Worm (Caenorhabditis elegans) whole organism, late embryonic: ENCODE measurements around the gene glr-6.

Source experiments
- C08G9.2 ChIP-seq: sonication (generic microtip); optimal IDR thresholded peaks from 2 replicates; lab custom pipeline; 2016; ENCODE audit warnings: mild to moderate bottlenecking, missing genetic modification characterization, moderate library complexity, missing compliant biosample characterization
- ama-1 ChIP-seq: fragments of 150-350 bp; optimal IDR thresholded peaks from 2 replicates; lab custom pipeline; 2014
- ceh-31 ChIP-seq: sonication (generic microtip); optimal IDR thresholded peaks from 2 replicates; lab custom pipeline; 2016; ENCODE audit warnings: missing genetic modification characterization, missing compliant biosample characterization
- che-1 ChIP-seq: sonication (generic microtip); optimal IDR thresholded peaks from 2 replicates; lab custom pipeline; 2016; ENCODE audit warnings: mild to moderate bottlenecking, missing genetic modification characterization, missing compliant biosample characterization
- eyg-1 ChIP-seq: sonication (generic microtip); optimal IDR thresholded peaks from 2 replicates; lab custom pipeline; 2016; ENCODE audit warnings: missing genotype, missing genetic modification characterization, missing compliant biosample characterization
- hlh-6 ChIP-seq: sonication (generic microtip); optimal IDR thresholded peaks from 2 replicates; lab custom pipeline; 2016; ENCODE audit warnings: missing genotype, missing genetic modification characterization, missing compliant biosample characterization
- nhr-11 ChIP-seq: fragments of 150-350 bp; optimal IDR thresholded peaks from 2 replicates; lab custom pipeline; 2014; ENCODE audit warnings: missing biosample characterization, missing genetic modification characterization
- pax-1 ChIP-seq: fragments of 150-350 bp; optimal IDR thresholded peaks from 2 replicates; lab custom pipeline; 2014; ENCODE audit warnings: missing biosample characterization, missing genetic modification characterization

DNA sequence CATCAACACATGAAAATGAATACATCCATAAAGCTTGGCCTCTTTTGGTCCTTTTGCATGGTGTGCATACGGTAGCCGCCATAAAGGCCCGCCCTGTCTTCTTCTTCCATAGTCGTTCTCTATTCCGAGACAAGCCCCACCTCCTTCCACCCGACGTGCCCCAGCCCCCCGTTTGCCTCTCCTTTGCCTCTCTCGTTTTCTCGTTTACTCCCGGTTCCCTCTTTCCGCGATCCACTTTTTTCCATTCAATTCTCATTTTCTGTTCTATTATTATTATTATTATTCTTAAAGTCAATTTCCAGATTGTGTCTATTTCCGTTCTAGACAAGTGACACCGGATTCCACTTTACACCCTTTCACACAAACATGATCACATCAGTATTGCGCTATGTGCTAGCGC, 48.9 kb upstream of the glr-6 start, which contains the start of gene unc-6:
- TF ChIP-seq ceh-31 (tag; lab: Kevin White, UChicago) = no peak
- no peak for TF ChIP-seq hlh-6 (tag; lab: Kevin White, UChicago)
- TF ChIP-seq C08G9.2 (tag; lab: Kevin White, UChicago) = no peak
- no peak for TF ChIP-seq ama-1 (lab: Kevin White, UChicago)
- no peak for TF ChIP-seq nhr-11 (tag; lab: Kevin White, UChicago)
- no peak for TF ChIP-seq che-1
- TF ChIP-seq eyg-1 = no peak
- TF ChIP-seq pax-1 (tag; lab: Kevin White, UChicago) = no peak
